Fruit fly (Drosophila melanogaster) whole organism, larva: ENCODE data around the gene CG44006.

Experiments
- noc ChIP-seq: fragments of 200-800 bp; sonication (Bioruptor generic); optimal IDR thresholded peaks from 3 replicates; lab custom pipeline; 2019; ENCODE audit warnings: missing biosample characterization, mild to moderate bottlenecking, missing genetic modification characterization, moderate library complexity

Gene CG44006

dm6 chr3L:18029546-18030300 lies 40.2 kb downstream of the CG44006 start:
- no peak for TF ChIP-seq noc (tag; lab: Kevin White, UChicago)

dm6 chr3L:18025907-18026306 lies 44.0 kb downstream of the CG44006 start:
- peak; percentile 35 for TF ChIP-seq noc (tag; lab: Kevin White, UChicago)

- peak; percentile 3 for TF ChIP-seq noc (tag; lab: Kevin White, UChicago)
These were observed 45.4 kb downstream of the CG44006 start for dm6 chr3L:18024589-18024988.

- TF ChIP-seq noc (tag; lab: Kevin White, UChicago) = peak; percentile 44
These were observed 46.3 kb downstream of the CG44006 start for dm6 chr3L:18023622-18024021.

- peak; percentile 74 for TF ChIP-seq noc (tag; lab: Kevin White, UChicago)
These were observed 47.4 kb downstream of the CG44006 start for dm6 chr3L:18022479-18022950.

dm6 chr3L:18021886-18022285 lies 48.1 kb downstream of the CG44006 start:
- no peak for TF ChIP-seq noc (tag; lab: Kevin White, UChicago)

dm6 chr3L:18020944-18021343 lies 49.0 kb downstream of the CG44006 start:
- TF ChIP-seq noc (tag; lab: Kevin White, UChicago) = no peak

- no peak for TF ChIP-seq noc (tag; lab: Kevin White, UChicago)
These were observed 50.1 kb downstream of the CG44006 start for dm6 chr3L:18019645-18020509.

dm6 chr3L:18018988-18019387 lies 51.0 kb downstream of the CG44006 start:
- no peak for TF ChIP-seq noc (tag; lab: Kevin White, UChicago)
